Worm (Caenorhabditis elegans) whole organism, L4/young adult: ENCODE results near the gene R08D7.7.
"Not testable (repeated sequence)": the region's sequence is repeated elsewhere in the genome, so short reads cannot be mapped to it uniquely, and the experiment has no call there.

Source experiments
- W03F9.2 ChIP-seq: fragments of 150-350 bp; optimal IDR thresholded peaks from 2 replicates; lab custom pipeline; 2014; ENCODE audit warnings: missing biosample characterization, missing genetic modification characterization
- him-1 ChIP-seq: sonication (generic microtip); optimal IDR thresholded peaks from 2 replicates; lab custom pipeline; 2016; ENCODE audit warnings: missing genotype, missing genetic modification reagents, missing genetic modification characterization, missing compliant biosample characterization

ce11 chrIII:9005905-9006372 lies 16.1 kb downstream of the R08D7.7 start, which contains the start of gene rab-6.1:
- TF ChIP-seq him-1, W03F9.2 (tag; lab: Kevin White, UChicago): not testable (repeated sequence)
